Worm (Caenorhabditis elegans) whole organism, L3 larva: ENCODE results near the gene ilkp-1.

ENCODE experiments used
- egl-27 ChIP-seq: sonication (generic microtip); optimal IDR thresholded peaks from 4 replicates; lab custom pipeline; 2017; ENCODE audit warnings: missing biosample characterization, missing genetic modification reagents, missing genetic modification characterization
- lin-15B ChIP-seq: fragments of 150-350 bp; optimal IDR thresholded peaks from 2 replicates; lab custom pipeline; 2014; ENCODE audit warnings: missing biosample characterization, missing genetic modification characterization
- mdl-1 ChIP-seq: fragments of 150-350 bp; optimal IDR thresholded peaks from 2 replicates; lab custom pipeline; 2014; ENCODE audit warnings: missing biosample characterization, missing genetic modification characterization
- nhr-11 ChIP-seq: fragments of 150-350 bp; optimal IDR thresholded peaks from 2 replicates; lab custom pipeline; 2014; ENCODE audit warnings: missing biosample characterization, missing genetic modification characterization
- nhr-237 ChIP-seq: fragments of 150-350 bp; optimal IDR thresholded peaks from 2 replicates; lab custom pipeline; 2014; ENCODE audit warnings: missing biosample characterization, missing genetic modification characterization
- nhr-25 ChIP-seq: sonication (generic microtip); optimal IDR thresholded peaks from 2 replicates; lab custom pipeline; 2017; ENCODE audit warnings: missing biosample characterization, missing genetic modification characterization
- nhr-77 ChIP-seq: fragments of 150-350 bp; optimal IDR thresholded peaks from 2 replicates; lab custom pipeline; 2014; ENCODE audit warnings: missing biosample characterization, missing genetic modification characterization
- tbx-2 ChIP-seq: sonication (generic microtip); optimal IDR thresholded peaks from 2 replicates; lab custom pipeline; 2016; ENCODE audit warnings: mild to moderate bottlenecking, missing genetic modification characterization, missing compliant biosample characterization
- unc-39 ChIP-seq: sonication (generic microtip); optimal IDR thresholded peaks from 4 replicates; lab custom pipeline; 2017; ENCODE audit warnings: missing biosample characterization, missing genetic modification characterization
- zag-1 ChIP-seq: fragments of 150-350 bp; optimal IDR thresholded peaks from 2 replicates; lab custom pipeline; 2014; ENCODE audit warnings: missing biosample characterization, missing genetic modification characterization

ce11 chrII:11104162-11104561, 54.1 kb downstream of the ilkp-1 start, which contains the start of gene C09H10.9:
- TF ChIP-seq nhr-25 (tag; lab: Kevin White, UChicago): no peak
- no peak for TF ChIP-seq unc-39 (tag; lab: Kevin White, UChicago)
- no peak for TF ChIP-seq tbx-2 (tag; lab: Kevin White, UChicago)
- no peak for TF ChIP-seq mdl-1 (tag; lab: Kevin White, UChicago)
- no peak for TF ChIP-seq lin-15B (tag; lab: Kevin White, UChicago)
- TF ChIP-seq nhr-77 (tag; lab: Kevin White, UChicago): no peak
- no peak for TF ChIP-seq nhr-11 (tag; lab: Kevin White, UChicago)
- no peak for TF ChIP-seq nhr-237 (tag; lab: Kevin White, UChicago)
- no peak for TF ChIP-seq egl-27 (tag; lab: Kevin White, UChicago)
- TF ChIP-seq zag-1 (tag; lab: Kevin White, UChicago): no peak
